Fruit fly (Drosophila melanogaster) whole organism, embryonic: ENCODE data around the gene CG44838.

Experiments
- Atf3 ChIP-seq: fragments of 200-800 bp; sonication (Bioruptor generic); optimal IDR thresholded peaks from 3 replicates; lab custom pipeline; 2016; ENCODE audit warnings: missing biosample characterization, missing genetic modification characterization
- CG10366 ChIP-seq: fragments of 200-800 bp; sonication (Bioruptor generic); IDR thresholded peaks from 2 replicates; pipeline ENCODE4 v1.3.6; 2022; ENCODE audit warnings: missing biosample characterization, missing genetic modification characterization
- CG10979 ChIP-seq: fragments of 200-800 bp; sonication (Bioruptor generic); optimal IDR thresholded peaks from 2 replicates; lab custom pipeline; 2018; ENCODE audit warnings: missing biosample characterization, mild to moderate bottlenecking, missing genetic modification characterization, moderate library complexity
- CG11695 ChIP-seq: fragments of 200-800 bp; sonication (Bioruptor generic); IDR thresholded peaks from 3 replicates; pipeline ENCODE4 v1.3.6; 2022; ENCODE audit warnings: missing biosample characterization, missing genetic modification characterization
- CG12299 ChIP-seq: fragments of 200-800 bp; sonication (Bioruptor generic); optimal IDR thresholded peaks from 2 replicates; lab custom pipeline; 2018; ENCODE audit warnings: missing biosample characterization, mild to moderate bottlenecking, missing genetic modification characterization
- CG14667 ChIP-seq: fragments of 200-800 bp; sonication (Bioruptor generic); IDR thresholded peaks from 2 replicates; pipeline ENCODE4 v1.3.6; 2022; ENCODE audit warnings: missing biosample characterization, missing genetic modification characterization
- CG15269 ChIP-seq: fragments of 200-800 bp; sonication (Bioruptor generic); optimal IDR thresholded peaks from 2 replicates; lab custom pipeline; 2018; ENCODE audit warnings: missing biosample characterization, mild to moderate bottlenecking, missing genetic modification characterization, moderate library complexity
- CG1602 ChIP-seq: fragments of 200-800 bp; sonication (Bioruptor generic); optimal IDR thresholded peaks from 3 replicates; lab custom pipeline; 2016; ENCODE audit warnings: missing biosample characterization, missing genetic modification characterization
- CG17186 ChIP-seq: fragments of 200-800 bp; sonication (Bioruptor generic); optimal IDR thresholded peaks from 3 replicates; lab custom pipeline; 2017; ENCODE audit warnings: missing biosample characterization, missing genetic modification reagents, missing genetic modification characterization
- CG17385 ChIP-seq: fragments of 200-800 bp; sonication (Bioruptor generic); optimal IDR thresholded peaks from 3 replicates; lab custom pipeline; 2018; ENCODE audit warnings: missing biosample characterization, mild to moderate bottlenecking, missing genetic modification characterization
- CG2712 ChIP-seq: fragments of 200-800 bp; optimal IDR thresholded peaks from 3 replicates; lab custom pipeline; 2019; ENCODE audit warnings: missing biosample characterization, mild to moderate bottlenecking, missing genetic modification characterization, moderate library complexity
- CG33213 ChIP-seq: fragments of 200-800 bp; sonication (Bioruptor generic); optimal IDR thresholded peaks from 3 replicates; lab custom pipeline; 2016; ENCODE audit warnings: missing biosample characterization, missing genetic modification characterization
- CG34224 ChIP-seq: fragments of 200-800 bp; sonication (Bioruptor generic); IDR thresholded peaks from 3 replicates; pipeline ENCODE4 v1.3.6; 2022; ENCODE audit warnings: missing biosample characterization, missing genetic modification characterization; ENCODE audit not compliant: partially characterized antibody
- CG3847 ChIP-seq: fragments of 200-800 bp; sonication (Bioruptor generic); IDR thresholded peaks from 2 replicates; pipeline ENCODE4 v1.3.6; 2022; ENCODE audit warnings: missing biosample characterization, missing genetic modification characterization
- CG4424 ChIP-seq: fragments of 200-800 bp; sonication (Bioruptor generic); optimal IDR thresholded peaks from 3 replicates; lab custom pipeline; 2016; ENCODE audit warnings: missing biosample characterization, missing genetic modification characterization
- CG4854 ChIP-seq: fragments of 200-800 bp; sonication (Bioruptor generic); optimal IDR thresholded peaks from 2 replicates; lab custom pipeline; 2016; ENCODE audit warnings: missing biosample characterization, missing genetic modification characterization, inconsistent platforms
- CG6254 ChIP-seq: fragments of 200-800 bp; sonication (Bioruptor generic); optimal IDR thresholded peaks from 3 replicates; lab custom pipeline; 2017; ENCODE audit warnings: mild to moderate bottlenecking, missing biosample characterization, missing genetic modification reagents, missing genetic modification characterization
- CG7271 ChIP-seq: fragments of 200-800 bp; sonication (Bioruptor generic); optimal IDR thresholded peaks from 2 replicates; lab custom pipeline; 2018; ENCODE audit warnings: missing biosample characterization, mild to moderate bottlenecking, missing genetic modification characterization, moderate library complexity
- CG7745 ChIP-seq: fragments of 200-800 bp; sonication (Bioruptor generic); optimal IDR thresholded peaks from 2 replicates; lab custom pipeline; 2018; ENCODE audit warnings: missing biosample characterization, mild to moderate bottlenecking, missing genetic modification characterization, moderate library complexity
- CG7963 ChIP-seq: fragments of 200-800 bp; sonication (Bioruptor generic); IDR thresholded peaks from 3 replicates; pipeline ENCODE4 v1.3.6; 2022; ENCODE audit warnings: missing biosample characterization, missing genetic modification characterization; ENCODE audit not compliant: partially characterized antibody
- CG8089 ChIP-seq: fragments of 200-800 bp; sonication (Bioruptor generic); optimal IDR thresholded peaks from 3 replicates; lab custom pipeline; 2016; ENCODE audit warnings: missing biosample characterization, missing genetic modification characterization
- CG8281 ChIP-seq: fragments of 200-800 bp; sonication (Bioruptor generic); optimal IDR thresholded peaks from 2 replicates; lab custom pipeline; 2018; ENCODE audit warnings: missing biosample characterization, mild to moderate bottlenecking, missing genetic modification characterization, moderate library complexity
- CG8290 ChIP-seq, 3 experiments: fragments of 200-800 bp; sonication (Bioruptor generic); optimal IDR thresholded peaks; 2 replicates each; lab custom pipeline; 2016 to 2019; ENCODE audit warnings: missing biosample characterization in 3 of 3, missing genetic modification characterization in 3 of 3, mild to moderate bottlenecking in 2 of 3, moderate library complexity in 1 of 3
- CG9609 ChIP-seq: fragments of 200-800 bp; sonication (Bioruptor generic); optimal IDR thresholded peaks from 3 replicates; lab custom pipeline; 2016; ENCODE audit warnings: missing biosample characterization, missing genetic modification characterization
- D19A ChIP-seq: fragments of 200-800 bp; optimal IDR thresholded peaks from 3 replicates; lab custom pipeline; 2019; ENCODE audit warnings: missing biosample characterization, mild to moderate bottlenecking, missing genetic modification characterization, moderate library complexity
- Dbx ChIP-seq: fragments of 200-800 bp; sonication (Bioruptor generic); IDR thresholded peaks from 3 replicates; pipeline ENCODE4 v1.3.6; 2022; ENCODE audit warnings: missing biosample characterization, missing genetic modification characterization
- Dll ChIP-seq: fragments of 200-800 bp; sonication (Bioruptor generic); IDR thresholded peaks from 4 replicates; pipeline ENCODE4 v1.3.6; 2022; ENCODE audit warnings: missing biosample characterization, missing genetic modification characterization; ENCODE audit not compliant: partially characterized antibody
- Hr3 ChIP-seq: fragments of 200-800 bp; sonication (Bioruptor generic); optimal IDR thresholded peaks from 3 replicates; lab custom pipeline; 2016; ENCODE audit warnings: missing biosample characterization, missing genetic modification characterization
- Myb ChIP-seq: fragments of 200-800 bp; sonication (Bioruptor generic); optimal IDR thresholded peaks from 2 replicates; lab custom pipeline; 2016; ENCODE audit warnings: missing biosample characterization, missing genetic modification characterization
- NC2β ChIP-seq: fragments of 200-800 bp; sonication (Bioruptor generic); optimal IDR thresholded peaks from 2 replicates; lab custom pipeline; 2016; ENCODE audit warnings: missing biosample characterization, missing genetic modification characterization
- Tbp ChIP-seq: fragments of >200 bp; optimal IDR thresholded peaks from 2 replicates; lab custom pipeline; 2018; ENCODE audit warnings: missing biosample characterization, missing genetic modification characterization
- Trl ChIP-seq, 3 experiments: fragments of >200 bp in 2 of 3; fragments of 200-800 bp in 1 of 3; sonication (Bioruptor generic) in 1 of 3; optimal IDR thresholded peaks; 2 replicates in 1 of 3; 3 replicates in 2 of 3; lab custom pipeline; 2016 to 2017; ENCODE audit warnings: missing biosample characterization in 1 of 3, missing genetic modification characterization in 1 of 3
- Xrp1 ChIP-seq: fragments of 200-800 bp; sonication (Bioruptor generic); IDR thresholded peaks from 2 replicates; pipeline ENCODE4 v1.3.6; 2022; ENCODE audit warnings: missing biosample characterization, missing genetic modification characterization
- ash1 ChIP-seq: fragments of 200-800 bp; sonication (Bioruptor generic); optimal IDR thresholded peaks from 2 replicates; lab custom pipeline; 2018; ENCODE audit warnings: missing biosample characterization, mild to moderate bottlenecking, missing genetic modification characterization
- chm ChIP-seq: fragments of 200-800 bp; sonication (Bioruptor generic); IDR thresholded peaks from 2 replicates; pipeline ENCODE4 v1.3.6; 2022; ENCODE audit warnings: missing biosample characterization, missing genetic modification characterization
- eyg ChIP-seq: fragments of 200-800 bp; sonication (Bioruptor generic); optimal IDR thresholded peaks from 3 replicates; lab custom pipeline; 2016; ENCODE audit warnings: missing biosample characterization, missing genetic modification characterization
- insv ChIP-seq, 2 experiments: fragments of 200-800 bp; sonication (Bioruptor generic); optimal IDR thresholded peaks; 3 replicates each; lab custom pipeline; 2016 to 2018; ENCODE audit warnings: missing biosample characterization in 2 of 2, missing genetic modification characterization in 2 of 2
- klu ChIP-seq: fragments of 200-800 bp; sonication (Bioruptor generic); IDR thresholded peaks from 2 replicates; pipeline ENCODE4 v1.3.6; 2022; ENCODE audit warnings: missing biosample characterization, missing genetic modification characterization
- luna ChIP-seq: fragments of 200-800 bp; sonication (Bioruptor generic); optimal IDR thresholded peaks from 2 replicates; lab custom pipeline; 2016; ENCODE audit warnings: missing biosample characterization, missing genetic modification characterization
- row ChIP-seq: fragments of 200-800 bp; sonication (Bioruptor generic); IDR thresholded peaks from 3 replicates; pipeline ENCODE4 v1.3.6; 2022; ENCODE audit warnings: missing biosample characterization, missing genetic modification characterization
- sim ChIP-seq: fragments of 200-800 bp; sonication (Bioruptor generic); IDR thresholded peaks from 2 replicates; pipeline ENCODE4 v1.3.6; 2022; ENCODE audit warnings: missing biosample characterization, missing genetic modification characterization
- stc ChIP-seq: fragments of 200-800 bp; sonication (Bioruptor generic); IDR thresholded peaks from 2 replicates; pipeline ENCODE4 v1.3.6; 2022; ENCODE audit warnings: missing biosample characterization, missing genetic modification characterization
- stwl ChIP-seq: fragments of 200-800 bp; sonication (Bioruptor generic); optimal IDR thresholded peaks from 3 replicates; lab custom pipeline; 2018; ENCODE audit warnings: missing biosample characterization, mild to moderate bottlenecking, missing genetic modification characterization, moderate library complexity
- tio ChIP-seq: fragments of 200-800 bp; sonication (Bioruptor generic); optimal IDR thresholded peaks from 2 replicates; lab custom pipeline; 2017; ENCODE audit warnings: missing biosample characterization, missing genetic modification characterization, inconsistent platforms
- tll ChIP-seq, 2 experiments: fragments of 200-800 bp in 1 of 2; fragments of >200 bp in 1 of 2; sonication (Bioruptor generic) in 1 of 2; optimal IDR thresholded peaks; 2 replicates each; lab custom pipeline; 2017 to 2019; ENCODE audit warnings: missing biosample characterization in 2 of 2, missing genetic modification characterization in 2 of 2, mild to moderate bottlenecking in 1 of 2, moderate library complexity in 1 of 2
- vnd ChIP-seq: fragments of 200-800 bp; sonication (Bioruptor generic); IDR thresholded peaks from 3 replicates; pipeline ENCODE4 v1.3.6; 2022; ENCODE audit warnings: missing biosample characterization, missing genetic modification characterization; ENCODE audit not compliant: partially characterized antibody
- wek ChIP-seq: fragments of 200-800 bp; sonication (Bioruptor generic); optimal IDR thresholded peaks from 3 replicates; lab custom pipeline; 2018; ENCODE audit warnings: missing biosample characterization, mild to moderate bottlenecking, missing genetic modification characterization, moderate library complexity

CG44838 gene

DNA sequence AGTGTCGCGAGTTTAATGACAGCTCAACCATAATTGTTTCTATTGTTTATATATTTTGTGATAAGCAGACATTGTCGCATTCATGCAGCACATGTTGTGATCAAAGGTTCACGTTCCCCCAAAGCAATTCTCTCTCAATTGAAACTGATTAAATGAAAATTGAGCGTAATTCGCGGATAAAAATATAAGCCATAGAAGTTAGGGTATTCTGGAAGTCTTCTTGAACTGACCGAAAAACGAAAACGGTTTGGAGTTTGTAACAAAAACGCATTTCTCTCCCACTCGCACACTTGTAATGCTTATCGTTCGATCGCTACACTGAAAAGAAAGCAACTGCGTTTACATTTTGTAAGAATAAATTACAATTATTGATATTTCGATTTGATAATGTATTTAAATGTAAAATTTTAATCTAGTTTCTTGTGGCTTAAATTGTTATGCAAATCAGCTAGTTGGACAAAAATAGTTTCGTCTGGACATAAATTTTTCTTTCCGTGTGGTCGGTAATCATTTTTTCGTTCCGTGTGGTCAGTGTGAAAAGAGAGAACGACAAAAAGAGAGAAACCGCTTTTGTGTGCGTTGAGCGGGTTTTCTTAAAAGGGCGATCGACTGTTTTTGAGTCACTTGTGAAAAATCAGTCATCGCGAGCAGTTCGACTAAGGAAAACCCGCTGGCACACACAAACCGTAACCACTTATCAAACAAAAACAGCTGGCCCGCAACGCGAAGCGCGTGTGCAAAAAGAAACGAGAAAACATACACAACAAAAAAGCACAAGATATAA lies 38.0 kb upstream of the CG44838 start, which contains the start of gene aay (continued):
- TF ChIP-seq CG8281 (tag; lab: Kevin White, UChicago), result peak; percentile 94
- TF ChIP-seq eyg (GFP tag; lab: Kevin White, UChicago), result peak; percentile 98
- peak; percentile 60 to 80 for TF ChIP-seq Trl (optimal IDR thresholded peaks at IDR 0.05; lab: Kevin White, UChicago)
- TF ChIP-seq Trl (GFP tag; optimal IDR thresholded peaks at IDR 0.05; lab: Kevin White, UChicago), result peak; percentile 95
- TF ChIP-seq Tbp, result no peak
- peak; percentile 97 for TF ChIP-seq CG8089 (GFP tag; lab: Kevin White, UChicago)
- TF ChIP-seq vnd, result no peak
- TF ChIP-seq CG1602 (GFP tag; lab: Kevin White, UChicago), result peak; percentile 98
- TF ChIP-seq klu (GFP tag; lab: Robert Waterston, UW), result peak; percentile 97
- peak; percentile 99 for TF ChIP-seq CG8290 (GFP tag; optimal IDR thresholded peaks at IDR 0.05; lab: Kevin White, UChicago)
- peak; percentile 90 to 93 for TF ChIP-seq CG8290 (tag; optimal IDR thresholded peaks at IDR 0.05; lab: Kevin White, UChicago)
- TF ChIP-seq Hr3, result peak; percentile 99
- peak; percentile 88 for TF ChIP-seq stwl (tag; lab: Kevin White, UChicago)
- peak; percentile 99 for TF ChIP-seq CG10979 (tag; lab: Kevin White, UChicago)
- TF ChIP-seq CG11695, result peak; percentile 98
- no peak for TF ChIP-seq CG7963 (GFP tag; lab: Robert Waterston, UW)
- peak; percentile 92 for TF ChIP-seq CG17186 (GFP tag; lab: Kevin White, UChicago)
- TF ChIP-seq tio (GFP tag; lab: Kevin White, UChicago), result peak; percentile 97
- peak; percentile 97 for TF ChIP-seq Atf3 (GFP tag; lab: Kevin White, UChicago)
- TF ChIP-seq stc, result peak; percentile 98
- TF ChIP-seq tll (GFP tag; optimal IDR thresholded peaks at IDR 0.05; lab: Kevin White, UChicago), result peak; percentile 19 to 83
- TF ChIP-seq row (GFP tag; lab: Robert Waterston, UW), result peak; percentile 99
- TF ChIP-seq CG7745 (tag; lab: Kevin White, UChicago), result peak; percentile 88
- TF ChIP-seq NC2β (GFP tag; lab: Kevin White, UChicago), result peak; percentile 96
- TF ChIP-seq ash1 (GFP tag; lab: Kevin White, UChicago), result peak; percentile 87
- peak; percentile 98 for TF ChIP-seq CG17385 (GFP tag; lab: Kevin White, UChicago)
- TF ChIP-seq chm (GFP tag; lab: Robert Waterston, UW), result peak; percentile 99
- TF ChIP-seq CG4854 (GFP tag; lab: Kevin White, UChicago), result peak; percentile 99
- peak; percentile 96 for TF ChIP-seq CG14667 (GFP tag; lab: Robert Waterston, UW)
- peak; percentile 98 for TF ChIP-seq CG33213 (GFP tag; lab: Kevin White, UChicago)
- peak; percentile 66 to 81 for TF ChIP-seq insv (GFP tag; optimal IDR thresholded peaks at IDR 0.05; lab: Kevin White, UChicago)
- TF ChIP-seq CG3847, result peak; percentile 98
- TF ChIP-seq Dll (GFP tag; lab: Robert Waterston, UW), result 0 out of 4 replicates have a peak, but pooled peaks have one; percentile 18
- TF ChIP-seq CG2712 (tag; lab: Kevin White, UChicago), result peak; percentile 100
- peak; percentile 99 for TF ChIP-seq Xrp1 (GFP tag; lab: Robert Waterston, UW)
- peak; percentile 97 for TF ChIP-seq Dbx (GFP tag; lab: Robert Waterston, UW)
- peak; percentile 96 for TF ChIP-seq sim
- TF ChIP-seq CG9609 (GFP tag; lab: Kevin White, UChicago), result peak; percentile 97
- peak; percentile 99 for TF ChIP-seq CG12299 (tag; lab: Kevin White, UChicago)
- TF ChIP-seq wek, result peak; percentile 92
- peak; percentile 99 for TF ChIP-seq D19A (tag; lab: Kevin White, UChicago)
- peak; percentile 98 for TF ChIP-seq CG10366 (GFP tag; lab: Robert Waterston, UW)
- TF ChIP-seq CG6254, result peak; percentile 97
- peak; percentile 99 for TF ChIP-seq CG4424
- peak; percentile 85 for TF ChIP-seq luna (GFP tag; lab: Kevin White, UChicago)
- peak; percentile 99 for TF ChIP-seq CG15269 (tag; lab: Kevin White, UChicago)
- peak; percentile 86 for TF ChIP-seq Myb (GFP tag; lab: Kevin White, UChicago)
- TF ChIP-seq CG7271 (tag; lab: Kevin White, UChicago), result peak; percentile 96
- peak; percentile 57; the same call in 2 of the 3 replicates for TF ChIP-seq CG34224 (GFP tag; lab: Robert Waterston, UW)
